Fruit fly (Drosophila melanogaster) Kc167 (cell line): Measurements from ENCODE around the gene mei-38.

Source experiments
- psq ChIP-seq: fragments of >200 bp; optimal IDR thresholded peaks from 2 replicates; lab custom pipeline; 2017; ENCODE audit warnings: missing external identifiers
- ttk ChIP-seq: sonication (Bioruptor generic); optimal IDR thresholded peaks from 2 replicates; lab custom pipeline; 2017; ENCODE audit warnings: missing external identifiers

DNA sequence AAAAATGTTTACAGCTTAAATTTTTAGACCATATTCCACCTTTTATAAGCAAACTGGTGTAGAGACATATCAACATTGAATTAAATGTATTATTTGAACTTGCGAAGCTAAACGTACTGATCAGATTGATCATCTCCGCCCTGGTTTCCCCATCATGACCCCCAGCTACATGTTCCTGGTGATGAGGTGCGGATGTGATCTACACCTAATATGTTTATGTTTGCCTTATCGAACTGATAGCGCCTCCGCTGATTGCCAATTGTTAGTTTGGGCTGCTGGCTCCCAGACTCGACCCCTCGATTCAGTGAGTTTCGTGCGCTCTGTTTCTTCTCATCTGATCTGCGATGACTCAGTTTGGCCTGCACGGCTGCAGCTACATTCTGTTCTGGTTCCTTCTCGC, 4.6 kb upstream of the mei-38 start, which contains the start of gene CG14780:
- TF ChIP-seq psq (no peak), ttk (no peak)
